Worm (Caenorhabditis elegans): ENCODE measurements around the gene cyp-35A1.

DNA sequence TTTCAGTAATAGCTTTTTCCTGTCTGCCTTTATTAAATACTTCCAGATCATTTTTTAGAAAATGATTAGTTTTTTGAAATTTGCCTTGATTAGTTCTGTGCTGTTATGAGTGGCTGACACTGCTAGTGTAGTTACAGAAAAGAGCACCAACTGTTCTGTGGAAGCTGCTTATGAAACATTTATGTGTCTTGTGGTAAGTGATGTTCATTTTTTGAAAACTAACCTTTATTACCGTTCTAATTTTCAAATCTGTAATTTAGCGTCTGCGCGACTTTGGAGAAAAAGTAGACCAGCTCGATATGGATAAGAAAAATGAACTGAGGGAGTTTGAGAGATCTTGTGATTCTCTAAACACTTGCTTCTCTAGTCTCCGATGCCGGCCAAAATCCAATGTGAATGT lies 8.0 kb upstream of the cyp-35A1 start, which contains the start of gene srj-14:
- TF ChIP-seq dpl-1 (GFP tag; optimal IDR thresholded peaks at IDR 0.05) (no peak), lin-35 (GFP tag; optimal IDR thresholded peaks at IDR 0.05) (no peak), unc-30 (tag; optimal IDR thresholded peaks at IDR 0.05) (no peak), snpc-4 (tag; optimal IDR thresholded peaks at IDR 0.05) (no peak), nhr-77 (tag; optimal IDR thresholded peaks at IDR 0.05) (no peak), mep-1 (tag; optimal IDR thresholded peaks at IDR 0.05) (no peak), lin-15B (tag; optimal IDR thresholded peaks at IDR 0.05) (no peak), efl-1 (optimal IDR thresholded peaks at IDR 0.05) (no peak), efl-1 (GFP tag; optimal IDR thresholded peaks at IDR 0.05 in 1 of 2) (peak in 1 of 2 experiments; percentile 77), nhr-237 (tag; optimal IDR thresholded peaks at IDR 0.05) (no peak), fkh-10 (GFP tag; optimal IDR thresholded peaks at IDR 0.05) (no peak), ces-1 (GFP tag; optimal IDR thresholded peaks at IDR 0.05) (no peak), snu-23 (GFP tag; optimal IDR thresholded peaks at IDR 0.05) (no peak), aly-2 (tag; optimal IDR thresholded peaks at IDR 0.05) (no peak), ztf-11 (tag; optimal IDR thresholded peaks at IDR 0.05) (no peak)

All from whole organism, L1 larva.